Fruit fly (Drosophila melanogaster): ENCODE results near the gene Ir62a.

Gene Ir62a

DNA sequence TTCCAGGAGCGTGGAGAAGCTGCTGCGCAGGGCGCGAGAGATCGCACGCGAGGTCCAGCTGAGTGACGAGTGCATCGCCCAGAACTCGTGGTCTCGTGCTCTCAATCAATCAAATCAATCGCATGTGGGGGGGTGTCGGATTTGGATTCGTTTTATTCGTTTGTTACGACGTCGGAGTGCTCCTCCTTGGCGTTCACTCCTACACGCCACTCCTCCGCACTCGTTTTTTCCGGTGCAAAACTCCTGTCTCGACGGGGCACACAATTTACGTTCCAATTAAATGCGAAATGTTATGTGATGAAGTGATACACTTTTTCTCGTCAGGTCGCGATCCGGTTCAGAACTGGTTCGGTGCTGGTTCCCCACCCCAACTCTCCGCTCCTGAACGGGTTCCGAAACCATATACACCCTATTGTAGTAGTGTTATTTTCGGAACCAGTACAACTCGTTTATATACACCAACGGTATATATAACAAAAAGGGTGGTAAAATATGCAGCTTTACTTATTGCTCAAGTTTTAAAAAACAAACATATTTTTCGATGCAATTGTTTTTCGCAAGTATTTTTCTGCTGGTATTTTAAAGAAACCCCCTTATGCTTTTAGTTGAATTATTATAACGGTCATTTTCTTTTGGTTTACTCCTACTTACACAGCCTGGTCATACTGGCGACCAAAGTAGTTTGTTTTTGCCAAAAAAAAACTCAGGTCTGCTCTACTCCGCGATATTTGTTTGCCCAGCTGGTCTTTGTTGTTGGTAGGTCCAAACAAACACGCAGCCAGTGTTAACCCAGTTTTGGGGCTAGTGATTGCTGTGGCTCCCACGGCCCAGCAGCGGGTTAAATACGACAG, 5.7 kb upstream of the Ir62a start, which contains the start of the genes CG12091 and pns (continued):
- TF ChIP-seq CG13287 (GFP tag; IDR thresholded peaks at IDR 0.05; ENCODE audit: partially characterized antibody) (no peak; the same call in none of the 2 replicates), CrebB (tag; optimal IDR thresholded peaks at IDR 0.05) (peak; percentile 62), CG5953 (GFP tag; IDR thresholded peaks at IDR 0.05) (peak; percentile 74; the same call in 1 of the 2 replicates), Dp (GFP tag; optimal IDR thresholded peaks at IDR 0.05) (peak; percentile 14), tap (tag; optimal IDR thresholded peaks at IDR 0.05) (peak; percentile 28), CG17385 (GFP tag; optimal IDR thresholded peaks at IDR 0.05) (peak; percentile 51), CG18619 (GFP tag; optimal IDR thresholded peaks at IDR 0.05) (peak; percentile 44), her (GFP tag; optimal IDR thresholded peaks at IDR 0.05) (no peak), Ets97D (GFP tag; optimal IDR thresholded peaks at IDR 0.05) (peak; percentile 84), gsb (GFP tag; IDR thresholded peaks at IDR 0.05) (peak; percentile 52; the same call in 1 of the 2 replicates), Fer1 (GFP tag; optimal IDR thresholded peaks at IDR 0.05) (peak; percentile 60), Atf6 (GFP tag; IDR thresholded peaks at IDR 0.05) (0 out of 2 replicates have a peak, but pooled peaks have one; percentile 62), CG4282 (GFP tag; optimal IDR thresholded peaks at IDR 0.05) (peak; percentile 61), CG12744 (GFP tag; optimal IDR thresholded peaks at IDR 0.05) (peak; percentile 30), sim (GFP tag; IDR thresholded peaks at IDR 0.05) (no peak), fd96Cb (tag; optimal IDR thresholded peaks at IDR 0.05) (peak; percentile 56), pb (GFP tag; optimal IDR thresholded peaks at IDR 0.05) (peak; percentile 45), CG33213 (GFP tag; optimal IDR thresholded peaks at IDR 0.05) (peak; percentile 69), CG3726 (GFP tag; IDR thresholded peaks at IDR 0.05) (no peak), C15 (GFP tag; IDR thresholded peaks at IDR 0.05) (no peak), Gug (GFP tag; IDR thresholded peaks at IDR 0.05) (peak; percentile 2; the same call in 1 of the 4 replicates), CG17912 (GFP tag; optimal IDR thresholded peaks at IDR 0.05) (no peak), ara (GFP tag; IDR thresholded peaks at IDR 0.05) (no peak), hth (optimal IDR thresholded peaks at IDR 0.05) (no peak), CG31441 (GFP tag; IDR thresholded peaks at IDR 0.05) (peak; percentile 80), Fer2 (tag; optimal IDR thresholded peaks at IDR 0.05) (peak; percentile 13), Sry-δ (GFP tag; optimal IDR thresholded peaks at IDR 0.05) (peak; percentile 67), CG18599 (GFP tag; optimal IDR thresholded peaks at IDR 0.05) (peak; percentile 70), ERR (GFP tag; optimal IDR thresholded peaks at IDR 0.05) (peak; percentile 63), TFAM (GFP tag; optimal IDR thresholded peaks at IDR 0.05) (no peak), GATAe (GFP tag; conservative IDR thresholded peaks at IDR 0.05) (no peak), peb (GFP tag; IDR thresholded peaks at IDR 0.05) (peak; percentile 59), Ptx1 (GFP tag; IDR thresholded peaks at IDR 0.05) (peak; percentile 59), eyg (GFP tag; optimal IDR thresholded peaks at IDR 0.05) (peak; percentile 49), ATbp (GFP tag; optimal IDR thresholded peaks at IDR 0.05) (peak; percentile 56), pzg (GFP tag; optimal IDR thresholded peaks at IDR 0.05) (peak; percentile 96), Jarid2 (GFP tag; optimal IDR thresholded peaks at IDR 0.05) (peak; percentile 65), NC2β (GFP tag; optimal IDR thresholded peaks at IDR 0.05) (peak; percentile 56), ranshi (GFP tag; IDR thresholded peaks at IDR 0.05) (peak; percentile 38; the same call in 1 of the 2 replicates), cas (GFP tag; IDR thresholded peaks at IDR 0.05) (peak; percentile 27; the same call in 1 of the 2 replicates), gt (GFP tag; IDR thresholded peaks at IDR 0.05) (no peak), row (GFP tag; IDR thresholded peaks at IDR 0.05) (peak; percentile 89), da (GFP tag; optimal IDR thresholded peaks at IDR 0.05) (peak; percentile 8), cato (GFP tag; optimal IDR thresholded peaks at IDR 0.05; ENCODE audit: borderline replicate concordance) (peak; percentile 28), shn (GFP tag; optimal IDR thresholded peaks at IDR 0.05) (peak; percentile 56), HLH54F (GFP tag; optimal IDR thresholded peaks at IDR 0.05) (peak; percentile 61), Stat92E (GFP tag; optimal IDR thresholded peaks at IDR 0.05) (no peak), CTCF (GFP tag; optimal IDR thresholded peaks at IDR 0.05) (no peak), amos (GFP tag; IDR thresholded peaks at IDR 0.05; ENCODE audit: partially characterized antibody) (peak; percentile 73; the same call in 1 of the 2 replicates), Poxn (GFP tag; IDR thresholded peaks at IDR 0.05) (no peak)
